Worm (Caenorhabditis elegans): ENCODE measurements around the gene Y44A6B.3.

ce11 chrV:20656626-20657025 lies 18.4 kb upstream of the Y44A6B.3 start:
- TF ChIP-seq klf-2 (GFP tag; conservative IDR thresholded peaks at IDR 0.05) (no peak), tab-1 (GFP tag; IDR thresholded peaks at IDR 0.05) (no peak), T22C8.4 (GFP tag; IDR thresholded peaks at IDR 0.05) (no peak), flt-1 (GFP tag; IDR thresholded peaks at IDR 0.05) (no peak), ztf-29 (GFP tag; IDR thresholded peaks at IDR 0.05) (no peak), ztf-23 (GFP tag; IDR thresholded peaks at IDR 0.05) (no peak), cog-1 (tag; optimal IDR thresholded peaks at IDR 0.05) (no peak), ref-1 (GFP tag; conservative IDR thresholded peaks at IDR 0.05) (no peak)
